Worm (Caenorhabditis elegans) whole organism, late embryonic: ENCODE results near the gene F11A5.9.

Source experiments
- ama-1 ChIP-seq: fragments of 150-350 bp; optimal IDR thresholded peaks from 2 replicates; lab custom pipeline; 2014
- dmd-4 ChIP-seq: sonication (generic microtip); optimal IDR thresholded peaks from 2 replicates; lab custom pipeline; 2016; ENCODE audit warnings: borderline replicate concordance, missing genetic modification characterization, missing compliant biosample characterization
- elt-4 ChIP-seq: sonication (generic microtip); optimal IDR thresholded peaks from 2 replicates; lab custom pipeline; 2016; ENCODE audit warnings: missing genetic modification characterization, missing compliant biosample characterization
- hlh-13 ChIP-seq: fragments of 200-800 bp; sonication (Bioruptor generic); optimal IDR thresholded peaks from 2 replicates; lab custom pipeline; 2018; ENCODE audit warnings: mild to moderate bottlenecking, missing genetic modification characterization, missing compliant biosample characterization
- pha-4 ChIP-seq: fragments of 150-350 bp; optimal IDR thresholded peaks from 2 replicates; lab custom pipeline; 2018; ENCODE audit warnings: missing biosample characterization, missing genetic modification reagents, missing genetic modification characterization

DNA sequence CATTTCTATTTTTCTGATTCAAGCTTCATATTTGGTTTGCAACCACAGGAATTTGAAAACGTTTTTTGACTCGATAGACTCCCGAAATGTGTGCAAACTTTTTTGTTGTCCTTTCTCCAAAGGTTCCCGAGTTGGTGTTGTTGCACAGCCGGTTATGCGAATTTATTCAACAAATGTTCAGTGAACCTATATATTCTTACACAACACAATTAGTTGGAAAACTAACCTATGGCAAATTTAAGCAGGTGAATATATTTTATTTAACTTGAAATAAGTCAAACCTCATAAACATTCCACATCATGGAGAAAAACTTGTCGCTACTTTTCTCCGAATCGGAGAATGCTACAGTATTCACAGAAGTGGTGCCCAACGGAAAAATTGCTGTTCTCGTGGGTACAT lies 31.3 kb upstream of the F11A5.9 start, which contains the start of gene srz-14:
- no peak for TF ChIP-seq hlh-13 (GFP tag; lab: Kevin White, UChicago)
- no peak for TF ChIP-seq ama-1
- no peak for TF ChIP-seq pha-4 (tag; lab: Kevin White, UChicago)
- TF ChIP-seq dmd-4 (tag; lab: Kevin White, UChicago), result no peak
- TF ChIP-seq elt-4, result no peak
